Fruit fly (Drosophila melanogaster) whole organism, prepupa: ENCODE data around the gene PolA2.

ENCODE experiments used
- Blimp-1 ChIP-seq: fragments of 200-800 bp; sonication (Bioruptor generic); optimal IDR thresholded peaks from 3 replicates; lab custom pipeline; 2017; ENCODE audit warnings: missing biosample characterization, missing genetic modification characterization, mild to moderate bottlenecking, moderate library complexity, missing genetic modification reagents
- CG10631 ChIP-seq: fragments of 200-800 bp; sonication (Bioruptor generic); optimal IDR thresholded peaks from 2 replicates; lab custom pipeline; 2016; ENCODE audit warnings: missing biosample characterization, missing genetic modification characterization
- CG10669 ChIP-seq: fragments of 200-800 bp; sonication (Bioruptor generic); optimal IDR thresholded peaks from 3 replicates; lab custom pipeline; 2018; ENCODE audit warnings: missing biosample characterization, mild to moderate bottlenecking, missing genetic modification characterization, moderate library complexity
- CG11902 ChIP-seq: fragments of 200-800 bp; sonication (Bioruptor generic); optimal IDR thresholded peaks from 3 replicates; lab custom pipeline; 2016; ENCODE audit warnings: missing biosample characterization, missing genetic modification characterization
- CG1621 ChIP-seq: fragments of 200-800 bp; sonication (Bioruptor generic); optimal IDR thresholded peaks from 3 replicates; lab custom pipeline; 2018; ENCODE audit warnings: missing biosample characterization, mild to moderate bottlenecking, missing genetic modification characterization
- CG16779 ChIP-seq: fragments of 200-800 bp; sonication (Bioruptor generic); optimal IDR thresholded peaks from 3 replicates; lab custom pipeline; 2017; ENCODE audit warnings: missing biosample characterization, mild to moderate bottlenecking, missing genetic modification characterization
- CG3032 ChIP-seq: fragments of 200-800 bp; optimal IDR thresholded peaks from 2 replicates; lab custom pipeline; 2019; ENCODE audit warnings: missing biosample characterization, mild to moderate bottlenecking, missing genetic modification characterization, moderate library complexity
- CG32006 ChIP-seq: fragments of 200-800 bp; sonication (Bioruptor generic); optimal IDR thresholded peaks from 3 replicates; lab custom pipeline; 2017; ENCODE audit warnings: missing biosample characterization, mild to moderate bottlenecking, missing genetic modification characterization
- CG34406 ChIP-seq: fragments of 200-800 bp; sonication (Bioruptor generic); optimal IDR thresholded peaks from 3 replicates; lab custom pipeline; 2016; ENCODE audit warnings: missing biosample characterization, missing genetic modification characterization
- CG3919 ChIP-seq: fragments of 200-800 bp; sonication (Bioruptor generic); optimal IDR thresholded peaks from 3 replicates; lab custom pipeline; 2016; ENCODE audit warnings: missing biosample characterization, missing genetic modification characterization
- CG4318 ChIP-seq: fragments of 200-800 bp; sonication (Bioruptor generic); optimal IDR thresholded peaks from 3 replicates; lab custom pipeline; 2017; ENCODE audit warnings: missing biosample characterization, mild to moderate bottlenecking, missing genetic modification characterization
- CG6163 ChIP-seq: fragments of 200-800 bp; sonication (Bioruptor generic); IDR thresholded peaks from 3 replicates; pipeline ENCODE4 v1.3.6; 2022; ENCODE audit warnings: missing biosample characterization, missing genetic modification characterization
- CG6792 ChIP-seq: fragments of 200-800 bp; sonication (Bioruptor generic); optimal IDR thresholded peaks from 3 replicates; lab custom pipeline; 2016; ENCODE audit warnings: missing biosample characterization, missing genetic modification characterization
- CG6854 ChIP-seq: fragments of 200-800 bp; sonication (Bioruptor generic); optimal IDR thresholded peaks from 2 replicates; lab custom pipeline; 2017; ENCODE audit warnings: missing biosample characterization, mild to moderate bottlenecking, missing genetic modification characterization
- CG7368 ChIP-seq: fragments of 200-800 bp; sonication (Bioruptor generic); optimal IDR thresholded peaks from 3 replicates; lab custom pipeline; 2016; ENCODE audit warnings: missing biosample characterization, missing genetic modification characterization
- CG8119 ChIP-seq: fragments of 200-800 bp; sonication (Bioruptor generic); IDR thresholded peaks from 3 replicates; pipeline ENCODE4 v1.3.6; 2022; ENCODE audit warnings: missing biosample characterization, missing genetic modification characterization
- CG8632 ChIP-seq: fragments of 200-800 bp; sonication (Bioruptor generic); optimal IDR thresholded peaks from 3 replicates; lab custom pipeline; 2016; ENCODE audit warnings: missing biosample characterization, missing genetic modification characterization
- CG9139 ChIP-seq: fragments of 200-800 bp; sonication (Bioruptor generic); optimal IDR thresholded peaks from 3 replicates; lab custom pipeline; 2017; ENCODE audit warnings: missing biosample characterization, mild to moderate bottlenecking, missing genetic modification characterization
- Eip75B ChIP-seq: fragments of 200-800 bp; sonication (Bioruptor generic); optimal IDR thresholded peaks from 3 replicates; lab custom pipeline; 2016; ENCODE audit warnings: missing biosample characterization, missing genetic modification characterization
- Eip78C ChIP-seq: fragments of 200-800 bp; sonication (Bioruptor generic); peaks from one replicate; lab custom pipeline; 2016; ENCODE audit warnings: missing biosample characterization, missing genetic modification characterization
- Ets21C ChIP-seq: fragments of 200-800 bp; sonication (Bioruptor generic); optimal IDR thresholded peaks from 3 replicates; lab custom pipeline; 2016; ENCODE audit warnings: missing biosample characterization, missing genetic modification characterization
- Ets96B ChIP-seq: fragments of 200-800 bp; optimal IDR thresholded peaks from 2 replicates; lab custom pipeline; 2019; ENCODE audit warnings: missing biosample characterization, mild to moderate bottlenecking, missing genetic modification characterization, moderate library complexity
- Gug ChIP-seq: fragments of 200-800 bp; sonication (Bioruptor generic); IDR thresholded peaks from 2 replicates; pipeline ENCODE4 v1.3.6; 2022; ENCODE audit warnings: missing biosample characterization, missing genetic modification characterization
- Hr39 ChIP-seq: fragments of 200-800 bp; sonication (Bioruptor generic); optimal IDR thresholded peaks from 2 replicates; lab custom pipeline; 2016; ENCODE audit warnings: missing biosample characterization, missing genetic modification characterization
- Hr4 ChIP-seq: fragments of 200-800 bp; sonication (Bioruptor generic); optimal IDR thresholded peaks from 3 replicates; lab custom pipeline; 2016; ENCODE audit warnings: missing biosample characterization, missing genetic modification characterization
- Lpt ChIP-seq: fragments of 200-800 bp; sonication (Bioruptor generic); optimal IDR thresholded peaks from 3 replicates; lab custom pipeline; 2016; ENCODE audit warnings: missing biosample characterization, missing genetic modification characterization
- Met ChIP-seq: fragments of 200-800 bp; sonication (Bioruptor generic); optimal IDR thresholded peaks from 3 replicates; lab custom pipeline; 2016; ENCODE audit warnings: missing biosample characterization, missing genetic modification characterization
- OdsH ChIP-seq: fragments of 200-800 bp; sonication (Bioruptor generic); optimal IDR thresholded peaks from 3 replicates; lab custom pipeline; 2016; ENCODE audit warnings: missing biosample characterization, missing genetic modification characterization
- Smox ChIP-seq: fragments of 200-800 bp; sonication (Bioruptor generic); optimal IDR thresholded peaks from 3 replicates; lab custom pipeline; 2016; ENCODE audit warnings: missing biosample characterization, missing genetic modification characterization
- Sox102F ChIP-seq: fragments of 200-800 bp; sonication (Bioruptor generic); optimal IDR thresholded peaks from 2 replicates; lab custom pipeline; 2016; ENCODE audit warnings: missing biosample characterization, mild to moderate bottlenecking, missing genetic modification characterization
- Sox14 ChIP-seq: fragments of 200-800 bp; sonication (Bioruptor generic); optimal IDR thresholded peaks from 3 replicates; lab custom pipeline; 2016; ENCODE audit warnings: missing biosample characterization, missing genetic modification characterization
- Sox15 ChIP-seq: fragments of 200-800 bp; sonication (Bioruptor generic); optimal IDR thresholded peaks from 3 replicates; lab custom pipeline; 2016; ENCODE audit warnings: missing biosample characterization, missing genetic modification characterization
- achi ChIP-seq: fragments of 200-800 bp; sonication (Bioruptor generic); optimal IDR thresholded peaks from 3 replicates; lab custom pipeline; 2016; ENCODE audit warnings: missing biosample characterization, missing genetic modification characterization
- acj6 ChIP-seq: fragments of 200-800 bp; sonication (Bioruptor generic); optimal IDR thresholded peaks from 3 replicates; lab custom pipeline; 2016; ENCODE audit warnings: missing biosample characterization, missing genetic modification characterization
- cyc ChIP-seq: fragments of 200-800 bp; sonication (Bioruptor generic); optimal IDR thresholded peaks from 3 replicates; lab custom pipeline; 2016; ENCODE audit warnings: missing biosample characterization, missing genetic modification characterization
- dsx ChIP-seq: fragments of 200-800 bp; optimal IDR thresholded peaks from 3 replicates; lab custom pipeline; 2019; ENCODE audit warnings: missing biosample characterization, mild to moderate bottlenecking, missing genetic modification characterization, moderate library complexity; ENCODE audit not compliant: poor library complexity, severe bottlenecking
- eg ChIP-seq: fragments of 200-800 bp; sonication (Bioruptor generic); IDR thresholded peaks from 3 replicates; pipeline ENCODE4 v1.3.6; 2022; ENCODE audit warnings: missing biosample characterization, missing genetic modification characterization
- esn ChIP-seq: fragments of 200-800 bp; sonication (Bioruptor generic); optimal IDR thresholded peaks from 2 replicates; lab custom pipeline; 2016; ENCODE audit warnings: missing biosample characterization, mild to moderate bottlenecking, missing genetic modification characterization, moderate library complexity
- fd59A ChIP-seq: fragments of 200-800 bp; sonication (Bioruptor generic); optimal IDR thresholded peaks from 2 replicates; lab custom pipeline; 2017; ENCODE audit warnings: missing biosample characterization, mild to moderate bottlenecking, missing genetic modification characterization, missing genetic modification reagents
- fd85E ChIP-seq: fragments of 200-800 bp; sonication (Bioruptor generic); optimal IDR thresholded peaks from 3 replicates; lab custom pipeline; 2016; ENCODE audit warnings: missing biosample characterization, missing genetic modification characterization
- fkh ChIP-seq: fragments of 200-800 bp; sonication (Bioruptor generic); optimal IDR thresholded peaks from 3 replicates; lab custom pipeline; 2017; ENCODE audit warnings: missing biosample characterization, mild to moderate bottlenecking, missing genetic modification characterization, moderate library complexity
- lz ChIP-seq: fragments of 200-800 bp; sonication (Bioruptor generic); optimal IDR thresholded peaks from 3 replicates; lab custom pipeline; 2016; ENCODE audit warnings: missing biosample characterization, missing genetic modification characterization
- pdm3 ChIP-seq: fragments of 200-800 bp; sonication (Bioruptor generic); optimal IDR thresholded peaks from 3 replicates; lab custom pipeline; 2016; ENCODE audit warnings: missing biosample characterization, missing genetic modification characterization
- salr ChIP-seq, 2 experiments: fragments of 200-800 bp; sonication (Bioruptor generic); optimal IDR thresholded peaks; 3 replicates each; lab custom pipeline; 2016 to 2018; ENCODE audit warnings: missing biosample characterization in 2 of 2, missing genetic modification characterization in 2 of 2, mild to moderate bottlenecking in 1 of 2
- spab ChIP-seq: fragments of 200-800 bp; sonication (Bioruptor generic); optimal IDR thresholded peaks from 2 replicates; lab custom pipeline; 2017; ENCODE audit warnings: missing biosample characterization, mild to moderate bottlenecking, missing genetic modification characterization, missing genetic modification reagents
- ss ChIP-seq, 2 experiments: fragments of 200-800 bp; sonication (Bioruptor generic); optimal IDR thresholded peaks; 2 replicates in 1 of 2; 3 replicates in 1 of 2; lab custom pipeline; 2017 to 2018; ENCODE audit warnings: mild to moderate bottlenecking in 2 of 2, missing biosample characterization in 2 of 2, missing genetic modification characterization in 2 of 2, moderate library complexity in 1 of 2
- svp ChIP-seq: fragments of 200-800 bp; sonication (Bioruptor generic); peaks from one replicate; lab custom pipeline; 2016; ENCODE audit warnings: missing biosample characterization, missing genetic modification characterization
- topi ChIP-seq: fragments of 200-800 bp; sonication (Bioruptor generic); optimal IDR thresholded peaks from 3 replicates; lab custom pipeline; 2016; ENCODE audit warnings: missing biosample characterization, missing genetic modification characterization
- vri ChIP-seq: fragments of 200-800 bp; sonication (Bioruptor generic); optimal IDR thresholded peaks from 3 replicates; lab custom pipeline; 2016; ENCODE audit warnings: missing biosample characterization, mild to moderate bottlenecking, missing genetic modification characterization

The PolA2 gene

dm6 chr3R:27244412-27244741 lies 5.4 kb downstream of the PolA2 start:
- TF ChIP-seq fd59A (no peak), Smox (GFP tag; lab: Kevin White, UChicago) (no peak), CG4318 (no peak), fkh (GFP tag; lab: Kevin White, UChicago) (peak; percentile 89), lz (GFP tag; lab: Kevin White, UChicago) (peak; percentile 5), CG16779 (tag; lab: Kevin White, UChicago) (no peak), CG10631 (GFP tag; lab: Kevin White, UChicago) (no peak), esn (GFP tag; lab: Kevin White, UChicago) (peak; percentile 3), Sox14 (GFP tag; lab: Kevin White, UChicago) (no peak), CG6792 (no peak)

dm6 chr3R:27244742-27245400 lies 5.9 kb downstream of the PolA2 start, which contains the start of gene CG18766:
Gene CG18766 (minus strand): TSS chr3R:27245249.
- TF ChIP-seq vri (GFP tag; lab: Kevin White, UChicago) (peak; percentile 39), CG16779 (tag; lab: Kevin White, UChicago) (no peak), CG6854 (GFP tag; lab: Kevin White, UChicago) (peak; percentile 58), Sox14 (GFP tag; lab: Kevin White, UChicago) (peak; percentile 36), CG8632 (GFP tag; lab: Kevin White, UChicago) (no peak), OdsH (no peak), CG3032 (tag; lab: Kevin White, UChicago) (no peak), ss (GFP tag; optimal IDR thresholded peaks at IDR 0.05; lab: Kevin White, UChicago) (peak; percentile 67 to 76), acj6 (GFP tag; lab: Kevin White, UChicago) (no peak), CG6163 (GFP tag; lab: Robert Waterston, UW) (0 out of 3 replicates have a peak, but pooled peaks have one; percentile 46), Eip78C (GFP tag; lab: Kevin White, UChicago) (peak; percentile 73), topi (GFP tag; lab: Kevin White, UChicago) (peak; percentile 27), Hr39 (GFP tag; lab: Kevin White, UChicago) (no peak), Gug (GFP tag; lab: Robert Waterston, UW) (no peak), Lpt (GFP tag; lab: Kevin White, UChicago) (no peak), CG4318 (no peak), Ets21C (GFP tag; lab: Kevin White, UChicago) (no peak), pdm3 (GFP tag; lab: Kevin White, UChicago) (no peak), esn (GFP tag; lab: Kevin White, UChicago) (peak; percentile 18), fkh (GFP tag; lab: Kevin White, UChicago) (peak; percentile 77), svp (GFP tag; lab: Kevin White, UChicago) (peak; percentile 95), CG32006 (peak; percentile 28), spab (GFP tag; lab: Kevin White, UChicago) (no peak), fd85E (GFP tag; lab: Kevin White, UChicago) (no peak), CG10669 (no peak), Sox15 (no peak), achi (GFP tag; lab: Kevin White, UChicago) (no peak), cyc (no peak), CG7368 (no peak), Met (GFP tag; lab: Kevin White, UChicago) (no peak), salr (GFP tag; optimal IDR thresholded peaks at IDR 0.05; lab: Kevin White, UChicago) (no peak), Eip75B (peak; percentile 9), fd59A (no peak), dsx (GFP tag; lab: Kevin White, UChicago) (no peak), Ets96B (tag; lab: Kevin White, UChicago) (no peak), CG8119 (GFP tag; lab: Robert Waterston, UW) (no peak), CG3919 (peak; percentile 27), CG34406 (no peak), CG9139 (peak; percentile 61), Smox (GFP tag; lab: Kevin White, UChicago) (no peak), CG1621 (peak; percentile 13), Hr4 (GFP tag; lab: Kevin White, UChicago) (no peak), Sox102F (no peak), Blimp-1 (GFP tag; lab: Kevin White, UChicago) (no peak), eg (GFP tag; lab: Robert Waterston, UW) (no peak), lz (GFP tag; lab: Kevin White, UChicago) (no peak), CG11902 (GFP tag; lab: Kevin White, UChicago) (no peak)
